Worm (Caenorhabditis elegans) whole organism, midembryonic: ENCODE measurements around the gene ZC15.5.

ENCODE experiments used
- T22C8.4 ChIP-seq: fragments of 200-800 bp; sonication (Bioruptor generic); IDR thresholded peaks from 2 replicates; pipeline ENCODE4 v1.3.6; 2022; ENCODE audit warnings: missing genetic modification characterization, missing compliant biosample characterization
- flt-1 ChIP-seq: fragments of 200-800 bp; sonication (Bioruptor generic); IDR thresholded peaks from 2 replicates; pipeline ENCODE4 v1.3.6; 2022; ENCODE audit warnings: missing genetic modification characterization, missing compliant biosample characterization
- klf-2 ChIP-seq: fragments of 200-800 bp; sonication (Bioruptor generic); conservative IDR thresholded peaks from 2 replicates; pipeline ENCODE4 v1.3.6; 2022; ENCODE audit warnings: missing genetic modification reagents, missing genetic modification characterization, missing compliant biosample characterization
- med-1 ChIP-seq: sonication (generic microtip); optimal IDR thresholded peaks from 2 replicates; lab custom pipeline; 2017; ENCODE audit warnings: missing genetic modification characterization, mild to moderate bottlenecking, missing compliant biosample characterization, antibody characterized with exemption, missing genetic modification reagents; ENCODE audit not compliant: insufficient read depth
- ref-1 ChIP-seq: fragments of 200-800 bp; sonication (Bioruptor generic); conservative IDR thresholded peaks from 2 replicates; pipeline ENCODE4 v1.3.6; 2022; ENCODE audit warnings: missing genetic modification reagents, missing genetic modification characterization, missing compliant biosample characterization
- ztf-23 ChIP-seq: fragments of 200-800 bp; sonication (Bioruptor generic); IDR thresholded peaks from 2 replicates; pipeline ENCODE4 v1.3.6; 2022; ENCODE audit warnings: missing genetic modification reagents, missing genetic modification characterization, missing compliant biosample characterization
- ztf-29 ChIP-seq: fragments of 200-800 bp; sonication (Bioruptor generic); IDR thresholded peaks from 2 replicates; pipeline ENCODE4 v1.3.6; 2022; ENCODE audit warnings: missing genetic modification reagents, missing genetic modification characterization, missing compliant biosample characterization

ce11 chrV:20311519-20311918 lies 13.8 kb downstream of the ZC15.5 start, which contains the start of gene clec-262:
- TF ChIP-seq flt-1 (no peak), T22C8.4 (GFP tag; lab: Robert Waterston, UW) (no peak), ref-1 (no peak), ztf-29 (GFP tag; lab: Robert Waterston, UW) (no peak), klf-2 (no peak), ztf-23 (GFP tag; lab: Robert Waterston, UW) (no peak), med-1 (GFP tag; lab: Kevin White, UChicago) (no peak)
